Fruit fly (Drosophila melanogaster) whole organism, embryonic: ENCODE results near the gene HINT1.
A peak's percentile ranks its signal among the peaks of the same experiment; 100 is the strongest.

Experiments used
- B-H2 ChIP-seq: fragments of 200-800 bp; sonication (Bioruptor generic); optimal IDR thresholded peaks from 2 replicates; lab custom pipeline; 2018; ENCODE audit warnings: missing biosample characterization, mild to moderate bottlenecking, missing genetic modification characterization
- CG11085 ChIP-seq: fragments of 200-800 bp; sonication (Bioruptor generic); IDR thresholded peaks from 2 replicates; pipeline ENCODE4 v1.3.6; 2022; ENCODE audit warnings: missing biosample characterization, missing genetic modification characterization
- CG11093 ChIP-seq: fragments of 200-800 bp; sonication (Bioruptor generic); IDR thresholded peaks from 3 replicates; pipeline ENCODE4 v1.3.6; 2022; ENCODE audit warnings: missing biosample characterization, missing genetic modification characterization
- CG11247 ChIP-seq: fragments of 200-800 bp; sonication (Bioruptor generic); IDR thresholded peaks from 2 replicates; pipeline ENCODE4 v1.3.6; 2022; ENCODE audit warnings: missing biosample characterization, missing genetic modification characterization
- CG11560 ChIP-seq: fragments of 200-800 bp; sonication (Bioruptor generic); IDR thresholded peaks from 3 replicates; pipeline ENCODE4 v1.3.6; 2022; ENCODE audit warnings: missing biosample characterization, missing genetic modification characterization
- CG13424 ChIP-seq: fragments of 200-800 bp; sonication (Bioruptor generic); optimal IDR thresholded peaks from 2 replicates; lab custom pipeline; 2019; ENCODE audit warnings: missing biosample characterization, mild to moderate bottlenecking, missing genetic modification characterization, moderate library complexity
- CG13894 ChIP-seq: fragments of 200-800 bp; sonication (Bioruptor generic); optimal IDR thresholded peaks from 3 replicates; lab custom pipeline; 2018; ENCODE audit warnings: missing biosample characterization, mild to moderate bottlenecking, missing genetic modification characterization, moderate library complexity
- CG17385 ChIP-seq: fragments of 200-800 bp; sonication (Bioruptor generic); optimal IDR thresholded peaks from 3 replicates; lab custom pipeline; 2018; ENCODE audit warnings: missing biosample characterization, mild to moderate bottlenecking, missing genetic modification characterization
- CG17829 ChIP-seq: fragments of 200-800 bp; optimal IDR thresholded peaks from 2 replicates; lab custom pipeline; 2019; ENCODE audit warnings: missing biosample characterization, mild to moderate bottlenecking, missing genetic modification characterization, moderate library complexity
- CG18262 ChIP-seq: fragments of 200-800 bp; optimal IDR thresholded peaks from 3 replicates; lab custom pipeline; 2019; ENCODE audit warnings: missing biosample characterization, mild to moderate bottlenecking, missing genetic modification characterization, moderate library complexity
- CG18599 ChIP-seq: fragments of 200-800 bp; sonication (Bioruptor generic); optimal IDR thresholded peaks from 3 replicates; lab custom pipeline; 2017; ENCODE audit warnings: missing biosample characterization, missing genetic modification characterization, mild to moderate bottlenecking, moderate library complexity, missing genetic modification reagents
- CG30403 ChIP-seq: fragments of 200-800 bp; sonication (Bioruptor generic); optimal IDR thresholded peaks from 3 replicates; lab custom pipeline; 2016; ENCODE audit warnings: missing biosample characterization, missing genetic modification characterization
- CG31365 ChIP-seq: fragments of 200-800 bp; sonication (Bioruptor generic); optimal IDR thresholded peaks from 2 replicates; lab custom pipeline; 2018; ENCODE audit warnings: missing biosample characterization, mild to moderate bottlenecking, missing genetic modification characterization
- CG31388 ChIP-seq: fragments of 200-800 bp; sonication (Bioruptor generic); optimal IDR thresholded peaks from 2 replicates; lab custom pipeline; 2016; ENCODE audit warnings: missing biosample characterization, missing genetic modification characterization
- CG31441 ChIP-seq: fragments of 200-800 bp; sonication (Bioruptor generic); IDR thresholded peaks from 2 replicates; pipeline ENCODE4 v1.3.6; 2022; ENCODE audit warnings: missing biosample characterization, missing genetic modification characterization
- CG4328 ChIP-seq: fragments of 200-800 bp; sonication (Bioruptor generic); optimal IDR thresholded peaks from 3 replicates; lab custom pipeline; 2017; ENCODE audit warnings: missing biosample characterization, missing genetic modification reagents, missing genetic modification characterization
- CG43689 ChIP-seq: fragments of 200-800 bp; sonication (Bioruptor generic); IDR thresholded peaks from 2 replicates; pipeline ENCODE4 v1.3.6; 2022; ENCODE audit warnings: missing biosample characterization, missing genetic modification characterization
- CG6765 ChIP-seq: fragments of 200-800 bp; sonication (Bioruptor generic); optimal IDR thresholded peaks from 3 replicates; lab custom pipeline; 2017; ENCODE audit warnings: missing biosample characterization, mild to moderate bottlenecking, missing genetic modification characterization
- CG7556 ChIP-seq: fragments of 200-800 bp; sonication (Bioruptor generic); optimal IDR thresholded peaks from 2 replicates; lab custom pipeline; 2017; ENCODE audit warnings: missing biosample characterization, mild to moderate bottlenecking, missing genetic modification characterization
- CG7839 ChIP-seq: fragments of 200-800 bp; sonication (Bioruptor generic); optimal IDR thresholded peaks from 3 replicates; lab custom pipeline; 2018; ENCODE audit warnings: missing biosample characterization, mild to moderate bottlenecking, missing genetic modification characterization, moderate library complexity
- CG7987 ChIP-seq: fragments of 200-800 bp; sonication (Bioruptor generic); optimal IDR thresholded peaks from 2 replicates; lab custom pipeline; 2018; ENCODE audit warnings: missing biosample characterization, mild to moderate bottlenecking, missing genetic modification characterization, moderate library complexity
- CG9437 ChIP-seq: fragments of 200-800 bp; sonication (Bioruptor generic); optimal IDR thresholded peaks from 2 replicates; lab custom pipeline; 2018; ENCODE audit warnings: missing biosample characterization, mild to moderate bottlenecking, missing genetic modification characterization
- CkIIα-i1 ChIP-seq: fragments of 200-800 bp; sonication (Bioruptor generic); IDR thresholded peaks from 2 replicates; pipeline ENCODE4 v1.3.6; 2022; ENCODE audit warnings: missing biosample characterization, missing genetic modification characterization
- D19A ChIP-seq: fragments of 200-800 bp; optimal IDR thresholded peaks from 3 replicates; lab custom pipeline; 2019; ENCODE audit warnings: missing biosample characterization, mild to moderate bottlenecking, missing genetic modification characterization, moderate library complexity
- Drgx ChIP-seq: fragments of 200-800 bp; sonication (Bioruptor generic); IDR thresholded peaks from 2 replicates; pipeline ENCODE4 v1.3.6; 2022; ENCODE audit warnings: missing biosample characterization, missing genetic modification characterization
- Ets65A ChIP-seq: fragments of 200-800 bp; sonication (Bioruptor generic); peaks from one replicate; lab custom pipeline; 2016; ENCODE audit warnings: missing biosample characterization, missing genetic modification characterization
- Gug ChIP-seq: fragments of 200-800 bp; sonication (Bioruptor generic); IDR thresholded peaks from 4 replicates; pipeline ENCODE4 v1.3.6; 2022; ENCODE audit warnings: missing biosample characterization, missing genetic modification characterization
- MBD-R2 ChIP-seq: fragments of 200-800 bp; sonication (Bioruptor generic); IDR thresholded peaks from 2 replicates; pipeline ENCODE4 v1.3.6; 2022; ENCODE audit warnings: missing biosample characterization, missing genetic modification characterization
- Opbp ChIP-seq: fragments of 200-800 bp; sonication (Bioruptor generic); IDR thresholded peaks from 3 replicates; pipeline ENCODE4 v1.3.6; 2022; ENCODE audit warnings: missing biosample characterization, missing genetic modification characterization; ENCODE audit not compliant: partially characterized antibody
- Six4 ChIP-seq: fragments of 200-800 bp; sonication (Bioruptor generic); optimal IDR thresholded peaks from 2 replicates; lab custom pipeline; 2016; ENCODE audit warnings: missing biosample characterization, missing genetic modification characterization
- Sry-β ChIP-seq: fragments of 200-800 bp; sonication (Bioruptor generic); optimal IDR thresholded peaks from 2 replicates; lab custom pipeline; 2018; ENCODE audit warnings: missing biosample characterization, mild to moderate bottlenecking, missing genetic modification characterization, moderate library complexity
- al ChIP-seq: fragments of 200-800 bp; sonication (Bioruptor generic); IDR thresholded peaks from 2 replicates; pipeline ENCODE4 v1.3.6; 2022; ENCODE audit warnings: missing biosample characterization, missing genetic modification characterization
- ap ChIP-seq: fragments of 200-800 bp; sonication (Bioruptor generic); IDR thresholded peaks from 2 replicates; pipeline ENCODE4 v1.3.6; 2022; ENCODE audit warnings: missing biosample characterization, missing genetic modification characterization
- az2 ChIP-seq: fragments of 200-800 bp; sonication (Bioruptor generic); optimal IDR thresholded peaks from 3 replicates; lab custom pipeline; 2016; ENCODE audit warnings: missing biosample characterization, missing genetic modification characterization
- cg ChIP-seq: fragments of 200-800 bp; sonication (Bioruptor generic); optimal IDR thresholded peaks from 3 replicates; lab custom pipeline; 2019; ENCODE audit warnings: missing biosample characterization, mild to moderate bottlenecking, missing genetic modification characterization, moderate library complexity
- chif ChIP-seq, 2 experiments: fragments of 200-800 bp; sonication (Bioruptor generic); optimal IDR thresholded peaks; 3 replicates each; lab custom pipeline; 2016; ENCODE audit warnings: missing biosample characterization in 2 of 2, missing genetic modification characterization in 2 of 2
- crol ChIP-seq: fragments of 200-800 bp; sonication (Bioruptor generic); IDR thresholded peaks from 2 replicates; pipeline ENCODE4 v1.3.6; 2022; ENCODE audit warnings: missing biosample characterization, missing genetic modification characterization
- emc ChIP-seq: fragments of 200-800 bp; sonication (Bioruptor generic); optimal IDR thresholded peaks from 2 replicates; lab custom pipeline; 2016; ENCODE audit warnings: missing biosample characterization, missing genetic modification characterization
- ems ChIP-seq: fragments of 200-800 bp; sonication (Bioruptor generic); optimal IDR thresholded peaks from 3 replicates; lab custom pipeline; 2016; ENCODE audit warnings: missing biosample characterization, missing genetic modification characterization
- eyg ChIP-seq: fragments of 200-800 bp; sonication (Bioruptor generic); optimal IDR thresholded peaks from 3 replicates; lab custom pipeline; 2016; ENCODE audit warnings: missing biosample characterization, missing genetic modification characterization
- gce ChIP-seq: fragments of 200-800 bp; sonication (Bioruptor generic); IDR thresholded peaks from 3 replicates; pipeline ENCODE4 v1.3.6; 2022; ENCODE audit warnings: missing biosample characterization, missing genetic modification characterization
- grn ChIP-seq: fragments of 200-800 bp; sonication (Bioruptor generic); optimal IDR thresholded peaks from 3 replicates; lab custom pipeline; 2017; ENCODE audit warnings: missing biosample characterization, missing genetic modification characterization
- h ChIP-seq: fragments of >200 bp; optimal IDR thresholded peaks from 2 replicates; lab custom pipeline; 2017
- hb ChIP-seq: fragments of 200-800 bp; sonication (Bioruptor generic); IDR thresholded peaks from 3 replicates; pipeline ENCODE4 v1.3.6; 2022; ENCODE audit warnings: missing biosample characterization, missing genetic modification characterization; ENCODE audit not compliant: partially characterized antibody
- luna ChIP-seq: fragments of 200-800 bp; sonication (Bioruptor generic); optimal IDR thresholded peaks from 2 replicates; lab custom pipeline; 2016; ENCODE audit warnings: missing biosample characterization, missing genetic modification characterization
- odd ChIP-seq: fragments of 200-800 bp; sonication (Bioruptor generic); optimal IDR thresholded peaks from 2 replicates; lab custom pipeline; 2017; ENCODE audit warnings: missing biosample characterization, mild to moderate bottlenecking, missing genetic modification characterization
- org-1 ChIP-seq: fragments of 200-800 bp; sonication (Bioruptor generic); optimal IDR thresholded peaks from 2 replicates; lab custom pipeline; 2017; ENCODE audit warnings: missing biosample characterization, missing genetic modification characterization
- row ChIP-seq: fragments of 200-800 bp; sonication (Bioruptor generic); IDR thresholded peaks from 3 replicates; pipeline ENCODE4 v1.3.6; 2022; ENCODE audit warnings: missing biosample characterization, missing genetic modification characterization
- salm ChIP-seq: fragments of 200-800 bp; sonication (Bioruptor generic); optimal IDR thresholded peaks from 2 replicates; lab custom pipeline; 2018; ENCODE audit warnings: missing biosample characterization, mild to moderate bottlenecking, missing genetic modification characterization
- sob ChIP-seq: fragments of 200-800 bp; sonication (Bioruptor generic); IDR thresholded peaks from 2 replicates; pipeline ENCODE4 v1.3.6; 2022; ENCODE audit warnings: missing biosample characterization, missing genetic modification characterization

Gene HINT1

dm6 chr2L:2765659-2766373 lies 4.1 kb upstream of the HINT1 start, which contains the start of the genes Snx21 and aph-1 (continued):
- TF ChIP-seq CG18262 (peak; percentile 93), sob (GFP tag; lab: Robert Waterston, UW) (peak; percentile 90), ems (GFP tag; lab: Kevin White, UChicago) (peak; percentile 85), row (GFP tag; lab: Robert Waterston, UW) (peak; percentile 100), CG43689 (GFP tag; lab: Robert Waterston, UW) (peak; percentile 52), B-H2 (GFP tag; lab: Kevin White, UChicago) (peak; percentile 92), Six4 (GFP tag; lab: Kevin White, UChicago) (peak; percentile 85), CG7839 (tag; lab: Kevin White, UChicago) (peak; percentile 96), crol (GFP tag; lab: Robert Waterston, UW) (peak; percentile 32; the same call in 1 of the 2 replicates), CG6765 (peak; percentile 72), CG18599 (GFP tag; lab: Kevin White, UChicago) (peak; percentile 93), emc (GFP tag; lab: Kevin White, UChicago) (peak; percentile 80), CG17829 (tag; lab: Kevin White, UChicago) (peak; percentile 93), CG17385 (peak; percentile 91), Drgx (peak; percentile 79), CkIIα-i1 (GFP tag; lab: Robert Waterston, UW) (no peak), CG7556 (GFP tag; lab: Kevin White, UChicago) (peak; percentile 92), chif (GFP tag; optimal IDR thresholded peaks at IDR 0.05; lab: Kevin White, UChicago) (peak; percentile 76 to 91), az2 (GFP tag; lab: Kevin White, UChicago) (peak; percentile 93), Ets65A (peak; percentile 97), ap (peak; percentile 63), odd (peak; percentile 91), cg (GFP tag; lab: Kevin White, UChicago) (no peak), CG11247 (GFP tag; lab: Robert Waterston, UW) (peak; percentile 77), CG11085 (peak; percentile 67), CG31365 (tag; lab: Kevin White, UChicago) (peak; percentile 55), gce (GFP tag; lab: Robert Waterston, UW) (peak; percentile 56; the same call in 1 of the 3 replicates), h (no peak), luna (GFP tag; lab: Kevin White, UChicago) (peak; percentile 76), CG13424 (tag; lab: Kevin White, UChicago) (peak; percentile 94), CG4328 (GFP tag; lab: Kevin White, UChicago) (peak; percentile 93), Opbp (GFP tag; lab: Robert Waterston, UW) (no peak), eyg (GFP tag; lab: Kevin White, UChicago) (peak; percentile 78), org-1 (GFP tag; lab: Kevin White, UChicago) (peak; percentile 86), CG13894 (tag; lab: Kevin White, UChicago) (peak; percentile 92), grn (GFP tag; lab: Kevin White, UChicago) (peak; percentile 25), D19A (tag; lab: Kevin White, UChicago) (peak; percentile 100), Gug (peak; percentile 94), hb (GFP tag; lab: Robert Waterston, UW) (no peak), Sry-β (GFP tag; lab: Kevin White, UChicago) (peak; percentile 38), CG7987 (peak; percentile 67), MBD-R2 (GFP tag; lab: Robert Waterston, UW) (peak; percentile 84; the same call in 1 of the 2 replicates), CG11560 (tag; lab: Robert Waterston, UW) (peak; percentile 81; the same call in 2 of the 3 replicates), CG31388 (GFP tag; lab: Kevin White, UChicago) (peak; percentile 36), CG31441 (GFP tag; lab: Robert Waterston, UW) (peak; percentile 94), CG9437 (GFP tag; lab: Kevin White, UChicago) (peak; percentile 89), al (GFP tag; lab: Robert Waterston, UW) (peak; percentile 81), CG30403 (GFP tag; lab: Kevin White, UChicago) (peak; percentile 95), salm (peak; percentile 80), CG11093 (GFP tag; lab: Robert Waterston, UW) (peak; percentile 82)
